Fruit fly (Drosophila melanogaster): Measurements from ENCODE around the gene Fpgs2.

Fpgs2 gene

DNA sequence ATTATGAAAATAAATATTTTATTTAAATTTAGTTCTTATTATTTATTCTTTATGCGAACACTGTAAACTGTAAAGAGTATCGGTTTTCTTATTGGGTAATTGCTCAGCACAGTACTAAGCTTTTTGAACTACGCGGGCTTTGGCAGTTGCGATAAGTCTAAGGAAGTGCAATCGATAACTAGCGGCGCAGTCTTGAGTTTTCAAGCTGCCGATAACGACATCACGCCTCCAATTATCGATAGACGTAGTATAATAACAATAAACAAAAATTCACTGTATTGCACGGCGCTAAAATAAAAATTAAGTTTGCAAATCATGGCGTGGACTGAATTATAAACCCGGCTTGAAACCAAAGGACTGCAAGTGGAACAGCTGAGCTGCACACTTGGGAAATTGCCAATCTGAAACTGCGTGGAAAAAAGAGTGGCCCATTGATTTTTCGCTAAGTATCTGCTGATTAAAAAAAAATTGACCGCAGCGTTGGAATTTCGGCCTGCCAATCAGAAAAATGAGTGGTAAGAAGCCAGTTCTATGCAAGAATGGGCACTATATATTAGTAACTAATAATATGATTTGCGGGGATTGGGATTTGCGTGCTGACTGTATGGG lies 46.5 kb downstream of the Fpgs2 start, which contains the start of gene Cep97 (continued):
- TF ChIP-seq chinmo (GFP tag; IDR thresholded peaks at IDR 0.05; ENCODE audit: partially characterized antibody) (peak; percentile 93; the same call in 3 of the 4 replicates), CG11560 (tag; IDR thresholded peaks at IDR 0.05) (no peak), sisA (GFP tag; IDR thresholded peaks at IDR 0.05) (no peak), CG4328 (GFP tag; optimal IDR thresholded peaks at IDR 0.05) (no peak), CG4282 (GFP tag; optimal IDR thresholded peaks at IDR 0.05) (no peak), CG17361 (GFP tag; IDR thresholded peaks at IDR 0.05) (no peak), ewg (GFP tag; optimal IDR thresholded peaks at IDR 0.05) (peak; percentile 18), ap (GFP tag; IDR thresholded peaks at IDR 0.05) (no peak), tll (GFP tag; optimal IDR thresholded peaks at IDR 0.05) (no peak), dpn (GFP tag; optimal IDR thresholded peaks at IDR 0.05) (no peak), Antp (GFP tag; optimal IDR thresholded peaks at IDR 0.05) (no peak), schlank (tag; optimal IDR thresholded peaks at IDR 0.05) (no peak), CG9437 (GFP tag; optimal IDR thresholded peaks at IDR 0.05) (no peak), CG15601 (tag; optimal IDR thresholded peaks at IDR 0.05) (no peak), CG11695 (GFP tag; IDR thresholded peaks at IDR 0.05) (no peak), CG4404 (GFP tag; IDR thresholded peaks at IDR 0.05) (no peak), amos (GFP tag; IDR thresholded peaks at IDR 0.05; ENCODE audit: partially characterized antibody) (peak; percentile 79), sima (GFP tag; optimal IDR thresholded peaks at IDR 0.05) (no peak), Chrac-16 (GFP tag; optimal IDR thresholded peaks at IDR 0.05) (no peak), Spps (tag; optimal IDR thresholded peaks at IDR 0.05) (no peak), CG18262 (tag; optimal IDR thresholded peaks at IDR 0.05) (no peak), zfh2 (GFP tag; optimal IDR thresholded peaks at IDR 0.05) (no peak), Stat92E (GFP tag; optimal IDR thresholded peaks at IDR 0.05) (no peak), CG12659 (GFP tag; optimal IDR thresholded peaks at IDR 0.05) (peak; percentile 4), nerfin-1 (tag; optimal IDR thresholded peaks at IDR 0.05) (peak; percentile 93), CG10209 (GFP tag; optimal IDR thresholded peaks at IDR 0.05) (no peak), CG15073 (GFP tag; optimal IDR thresholded peaks at IDR 0.05) (no peak), CG4360 (GFP tag; IDR thresholded peaks at IDR 0.05) (no peak), Optix (GFP tag; IDR thresholded peaks at IDR 0.05) (no peak), CG7372 (GFP tag; IDR thresholded peaks at IDR 0.05) (no peak), CG31388 (GFP tag; optimal IDR thresholded peaks at IDR 0.05) (no peak), CG30403 (GFP tag; optimal IDR thresholded peaks at IDR 0.05) (no peak), bab2 (GFP tag; optimal IDR thresholded peaks at IDR 0.05) (no peak), CG13624 (GFP tag; optimal IDR thresholded peaks at IDR 0.05) (no peak), her (GFP tag; optimal IDR thresholded peaks at IDR 0.05) (peak; percentile 99), CG31365 (tag; optimal IDR thresholded peaks at IDR 0.05) (no peak), Dip2 (GFP tag; IDR thresholded peaks at IDR 0.05) (no peak), NFAT (GFP tag; IDR thresholded peaks at IDR 0.05) (no peak), mirr (GFP tag; optimal IDR thresholded peaks at IDR 0.05) (no peak), CG6813 (GFP tag; optimal IDR thresholded peaks at IDR 0.05) (no peak), crc (GFP tag; optimal IDR thresholded peaks at IDR 0.05) (no peak), CG14667 (GFP tag; IDR thresholded peaks at IDR 0.05) (no peak), CG14710 (tag; optimal IDR thresholded peaks at IDR 0.05) (peak; percentile 20), Side (GFP tag; optimal IDR thresholded peaks at IDR 0.05) (no peak), CG6854 (GFP tag; optimal IDR thresholded peaks at IDR 0.05) (no peak), ranshi (GFP tag; IDR thresholded peaks at IDR 0.05) (no peak), bbx (GFP tag; IDR thresholded peaks at IDR 0.05; ENCODE audit: partially characterized antibody) (peak; percentile 96), CG6791 (GFP tag; IDR thresholded peaks at IDR 0.05; ENCODE audit: partially characterized antibody) (peak; percentile 97), ind (GFP tag; optimal IDR thresholded peaks at IDR 0.05) (no peak), CG14014 (GFP tag; IDR thresholded peaks at IDR 0.05) (no peak)

Data from whole organism, embryonic.